Fruit fly (Drosophila melanogaster) whole organism, embryonic: ENCODE results near the gene Obp99d.

Source experiments
- CG15269 ChIP-seq: fragments of 200-800 bp; sonication (Bioruptor generic); optimal IDR thresholded peaks from 2 replicates; lab custom pipeline; 2018; ENCODE audit warnings: missing biosample characterization, mild to moderate bottlenecking, missing genetic modification characterization, moderate library complexity
- CG1647 ChIP-seq: fragments of 200-800 bp; sonication (Bioruptor generic); optimal IDR thresholded peaks from 3 replicates; lab custom pipeline; 2016; ENCODE audit warnings: missing biosample characterization, missing genetic modification characterization
- CkIIα-i1 ChIP-seq: fragments of 200-800 bp; sonication (Bioruptor generic); IDR thresholded peaks from 2 replicates; pipeline ENCODE4 v1.3.6; 2022; ENCODE audit warnings: missing biosample characterization, missing genetic modification characterization
- btn ChIP-seq: fragments of 200-800 bp; sonication (Bioruptor generic); optimal IDR thresholded peaks from 2 replicates; lab custom pipeline; 2016; ENCODE audit warnings: missing biosample characterization, missing genetic modification characterization
- ems ChIP-seq: fragments of 200-800 bp; sonication (Bioruptor generic); optimal IDR thresholded peaks from 3 replicates; lab custom pipeline; 2016; ENCODE audit warnings: missing biosample characterization, missing genetic modification characterization
- schlank ChIP-seq: fragments of 200-800 bp; sonication (Bioruptor generic); optimal IDR thresholded peaks from 2 replicates; lab custom pipeline; 2018; ENCODE audit warnings: missing biosample characterization, mild to moderate bottlenecking, missing genetic modification characterization

DNA sequence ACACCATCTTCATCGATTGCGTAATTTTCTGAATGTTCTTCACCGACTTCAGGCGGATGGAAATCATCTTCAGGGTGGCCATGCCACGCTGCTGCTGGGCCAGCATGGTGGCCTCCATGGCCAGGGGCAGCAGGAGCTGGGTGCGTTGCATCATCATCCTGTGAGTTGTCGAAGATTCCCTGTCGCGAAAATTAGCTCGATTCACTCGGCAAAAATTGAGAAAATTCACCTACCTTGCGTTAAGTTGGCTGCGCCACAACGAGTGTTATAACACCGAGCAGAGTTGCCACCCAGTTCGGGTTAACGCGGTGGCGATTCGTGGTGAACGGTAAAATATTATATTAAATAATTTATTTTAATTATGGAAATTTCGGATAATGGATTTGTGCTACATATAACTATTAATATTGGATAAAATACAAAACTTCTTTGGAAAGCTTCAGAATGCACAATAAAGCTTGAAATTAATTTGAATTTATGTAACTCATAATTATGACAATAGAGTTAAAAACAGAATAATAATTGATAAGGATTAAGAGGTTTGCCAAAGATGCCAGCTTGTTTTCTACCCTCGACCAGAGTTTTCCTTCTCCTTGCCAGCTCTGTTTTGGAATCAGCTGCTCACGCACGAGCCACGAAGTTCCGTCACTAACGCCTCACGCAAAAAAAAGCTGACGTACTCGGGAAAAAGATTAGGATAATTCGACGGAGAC, 34.4 kb downstream of the Obp99d start, which contains the start of the genes ATPsyngamma and yata:
- TF ChIP-seq schlank (no peak), ems (no peak), CG1647 (GFP tag; lab: Kevin White, UChicago) (no peak), btn (no peak), CkIIα-i1 (GFP tag; lab: Robert Waterston, UW) (no peak), CG15269 (tag; lab: Kevin White, UChicago) (no peak)
